Worm (Caenorhabditis elegans): ENCODE data around the gene ZC239.5.
"Not testable (repeated sequence)": the region's sequence is repeated elsewhere in the genome, so short reads cannot be mapped to it uniquely, and the experiment has no call there.

- not testable (repeated sequence) for TF ChIP-seq cog-1 (tag; optimal IDR thresholded peaks at IDR 0.05); T22C8.4 (GFP tag; IDR thresholded peaks at IDR 0.05); tab-1 (GFP tag; IDR thresholded peaks at IDR 0.05); med-1 (GFP tag; optimal IDR thresholded peaks at IDR 0.05; ENCODE audit: insufficient read depth); ref-1 (GFP tag; conservative IDR thresholded peaks at IDR 0.05); flt-1 (GFP tag; IDR thresholded peaks at IDR 0.05)
These were observed 18.9 kb upstream of the ZC239.5 start, which contains the start of gene Y27F2A.9 for ce11 chrII:3191544-3191943.

Data from whole organism, midembryonic.